Fruit fly (Drosophila melanogaster): ENCODE data around the gene Cpr11B.

Cpr11B gene

DNA sequence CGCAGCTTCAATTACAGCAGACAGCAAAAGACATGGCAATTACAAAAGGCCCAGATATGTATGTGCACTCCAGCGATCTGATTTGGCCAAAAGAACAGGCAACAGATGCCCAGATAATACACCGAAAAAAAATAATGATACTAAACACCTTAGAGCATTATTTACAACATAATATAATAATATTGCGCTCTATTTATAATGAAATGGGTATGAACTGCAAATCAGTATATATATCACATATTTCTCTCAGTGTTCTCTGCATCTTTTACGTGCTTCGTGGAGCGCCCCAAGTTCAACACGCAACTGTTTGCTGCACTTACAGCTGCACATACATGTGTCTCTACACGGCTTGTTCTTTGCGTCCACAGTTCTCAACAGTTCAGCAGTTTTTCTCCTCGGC lies 45.3 kb upstream of the Cpr11B start (continued):
- peak; percentile 75 for TF ChIP-seq acj6 (GFP tag; optimal IDR thresholded peaks at IDR 0.05)
- TF ChIP-seq Lpt (GFP tag; optimal IDR thresholded peaks at IDR 0.05): peak; percentile 15
- peak; percentile 2 for TF ChIP-seq vri (GFP tag; optimal IDR thresholded peaks at IDR 0.05)
- TF ChIP-seq CG4318 (GFP tag; optimal IDR thresholded peaks at IDR 0.05): no peak
- TF ChIP-seq CG11294 (GFP tag; IDR thresholded peaks at IDR 0.05): no peak
- TF ChIP-seq CG3919 (GFP tag; optimal IDR thresholded peaks at IDR 0.05): peak; percentile 58
- TF ChIP-seq CG8119 (GFP tag; IDR thresholded peaks at IDR 0.05): peak; percentile 67
- peak; percentile 14 for TF ChIP-seq CG8632 (GFP tag; optimal IDR thresholded peaks at IDR 0.05)
- TF ChIP-seq CG6276 (GFP tag; optimal IDR thresholded peaks at IDR 0.05): no peak
- no peak for TF ChIP-seq Ets21C (GFP tag; optimal IDR thresholded peaks at IDR 0.05)

- TF ChIP-seq CG31627 (GFP tag; optimal IDR thresholded peaks at IDR 0.05) (peak; percentile 93), Eip93F (GFP tag; optimal IDR thresholded peaks at IDR 0.05) (peak; percentile 72), CG10631 (GFP tag; optimal IDR thresholded peaks at IDR 0.05) (peak; percentile 93), CG9139 (GFP tag; optimal IDR thresholded peaks at IDR 0.05) (peak; percentile 63), Smox (GFP tag; optimal IDR thresholded peaks at IDR 0.05) (peak; percentile 93), CG11762 (GFP tag; optimal IDR thresholded peaks at IDR 0.05; ENCODE audit: insufficient read depth) (peak; percentile 87), CG11294 (GFP tag; IDR thresholded peaks at IDR 0.05) (peak; percentile 80), CG11902 (GFP tag; optimal IDR thresholded peaks at IDR 0.05) (peak; percentile 79), CG8632 (GFP tag; optimal IDR thresholded peaks at IDR 0.05) (peak; percentile 89), CG10669 (GFP tag; optimal IDR thresholded peaks at IDR 0.05) (peak; percentile 80), ss (GFP tag; optimal IDR thresholded peaks at IDR 0.05) (peak; percentile 83 to 88), eg (GFP tag; IDR thresholded peaks at IDR 0.05) (peak; percentile 90), Hr39 (GFP tag; optimal IDR thresholded peaks at IDR 0.05) (peak; percentile 94), vri (GFP tag; optimal IDR thresholded peaks at IDR 0.05) (peak; percentile 90), Eip75B (GFP tag; optimal IDR thresholded peaks at IDR 0.05) (peak; percentile 92), achi (GFP tag; optimal IDR thresholded peaks at IDR 0.05) (peak; percentile 91), cyc (GFP tag; optimal IDR thresholded peaks at IDR 0.05) (peak; percentile 94), Sox14 (GFP tag; optimal IDR thresholded peaks at IDR 0.05) (peak; percentile 94), acj6 (GFP tag; optimal IDR thresholded peaks at IDR 0.05) (peak; percentile 94), CG6792 (GFP tag; optimal IDR thresholded peaks at IDR 0.05) (peak; percentile 92), CG16779 (tag; optimal IDR thresholded peaks at IDR 0.05) (peak; percentile 74), Lpt (GFP tag; optimal IDR thresholded peaks at IDR 0.05) (peak; percentile 85), salr (GFP tag; optimal IDR thresholded peaks at IDR 0.05) (peak; percentile 80 to 83), CG15336 (GFP tag; IDR thresholded peaks at IDR 0.05) (peak; percentile 86), dsx (GFP tag; optimal IDR thresholded peaks at IDR 0.05; ENCODE audit: poor library complexity, severe bottlenecking) (peak; percentile 70), net (GFP tag; optimal IDR thresholded peaks at IDR 0.05) (peak; percentile 87), svp (GFP tag) (peak; percentile 94), CG3032 (tag; optimal IDR thresholded peaks at IDR 0.05) (peak; percentile 78), CG7368 (GFP tag; optimal IDR thresholded peaks at IDR 0.05) (peak; percentile 81), fkh (GFP tag; optimal IDR thresholded peaks at IDR 0.05) (no peak), spab (GFP tag; optimal IDR thresholded peaks at IDR 0.05) (peak; percentile 77), CG6276 (GFP tag; optimal IDR thresholded peaks at IDR 0.05) (peak; percentile 79), CG32006 (GFP tag; optimal IDR thresholded peaks at IDR 0.05) (peak; percentile 86), fd59A (GFP tag; optimal IDR thresholded peaks at IDR 0.05) (peak; percentile 75), Hr4 (GFP tag; optimal IDR thresholded peaks at IDR 0.05) (peak; percentile 80), CG6854 (GFP tag; optimal IDR thresholded peaks at IDR 0.05) (peak; percentile 86), OdsH (GFP tag; optimal IDR thresholded peaks at IDR 0.05) (peak; percentile 92), lz (GFP tag; optimal IDR thresholded peaks at IDR 0.05) (peak; percentile 94), CG6808 (GFP tag; optimal IDR thresholded peaks at IDR 0.05) (peak; percentile 82), CG3919 (GFP tag; optimal IDR thresholded peaks at IDR 0.05) (peak; percentile 91), CG8119 (GFP tag; IDR thresholded peaks at IDR 0.05) (peak; percentile 89), CG34406 (GFP tag; optimal IDR thresholded peaks at IDR 0.05) (peak; percentile 89), Gug (GFP tag; IDR thresholded peaks at IDR 0.05) (peak; percentile 88), Blimp-1 (GFP tag; optimal IDR thresholded peaks at IDR 0.05) (peak; percentile 77)
These were observed 41.9 kb upstream of the Cpr11B start for dm6 chrX:12510750-12511649.

Measured in whole organism, prepupa.